Fruit fly (Drosophila melanogaster) whole organism, pupa: ENCODE data around the gene CG18507.
A peak's percentile ranks its signal among the peaks of the same experiment; 100 is the strongest.

Source experiments
- CG17806 ChIP-seq: fragments of 200-800 bp; sonication (Bioruptor generic); optimal IDR thresholded peaks from 2 replicates; lab custom pipeline; 2018; ENCODE audit warnings: missing biosample characterization, mild to moderate bottlenecking, missing genetic modification characterization, moderate library complexity
- CG8159 ChIP-seq: fragments of 200-800 bp; sonication (Bioruptor generic); optimal IDR thresholded peaks from 3 replicates; lab custom pipeline; 2018; ENCODE audit warnings: missing biosample characterization, mild to moderate bottlenecking, missing genetic modification characterization, moderate library complexity
- CG9948 ChIP-seq: fragments of 200-800 bp; sonication (Bioruptor generic); optimal IDR thresholded peaks from 2 replicates; lab custom pipeline; 2018; ENCODE audit warnings: missing biosample characterization, mild to moderate bottlenecking, missing genetic modification characterization, moderate library complexity

DNA sequence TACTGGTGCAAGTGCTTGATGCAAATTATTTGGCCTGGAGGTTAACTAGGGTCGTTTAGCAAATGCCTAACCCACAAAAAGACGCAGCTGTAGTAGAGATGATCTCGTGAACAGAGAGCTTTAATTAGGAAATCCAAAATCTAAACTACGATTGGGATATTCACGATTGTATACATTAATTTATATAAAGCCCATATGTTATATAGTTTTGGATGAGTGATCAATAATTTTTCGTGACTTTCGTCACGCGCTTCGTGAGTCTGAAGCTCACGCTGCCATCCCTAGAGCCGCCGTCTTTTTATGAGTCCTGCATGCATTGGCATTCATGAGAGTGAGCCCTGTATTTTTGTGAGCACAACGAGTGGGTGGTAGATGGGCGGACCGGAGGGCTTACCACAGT lies 33.7 kb downstream of the CG18507 start:
- peak; percentile 53 for TF ChIP-seq CG8159 (tag; lab: Kevin White, UChicago)
- TF ChIP-seq CG17806 (tag; lab: Kevin White, UChicago), result no peak
- no peak for TF ChIP-seq CG9948 (tag; lab: Kevin White, UChicago)
